Worm (Caenorhabditis elegans) whole organism, L2 larva: ENCODE results near the gene srh-204.

Source experiments
- C34F6.9 ChIP-seq: fragments of 150-350 bp; optimal IDR thresholded peaks from 2 replicates; lab custom pipeline; 2014; ENCODE audit warnings: missing biosample characterization, missing genetic modification characterization
- F13H6.1 ChIP-seq: sonication (generic microtip); optimal IDR thresholded peaks from 2 replicates; lab custom pipeline; 2016; ENCODE audit warnings: missing genetic modification characterization, missing compliant biosample characterization
- Y55F3AM.14 ChIP-seq: fragments of 200-800 bp; sonication (Bioruptor generic); optimal IDR thresholded peaks from 2 replicates; lab custom pipeline; 2018; ENCODE audit warnings: mild to moderate bottlenecking, missing genetic modification characterization, missing compliant biosample characterization
- ZK546.5 ChIP-seq: sonication (generic microtip); optimal IDR thresholded peaks from 2 replicates; lab custom pipeline; 2017; ENCODE audit warnings: missing biosample characterization, missing genetic modification characterization
- alr-1 ChIP-seq: fragments of 150-350 bp; optimal IDR thresholded peaks from 2 replicates; lab custom pipeline; 2014; ENCODE audit warnings: missing biosample characterization, missing genetic modification characterization
- aly-2 ChIP-seq: fragments of 150-350 bp; optimal IDR thresholded peaks from 2 replicates; lab custom pipeline; 2014; ENCODE audit warnings: missing biosample characterization, missing genetic modification characterization
- ama-1 ChIP-seq: fragments of 150-350 bp; optimal IDR thresholded peaks from 2 replicates; lab custom pipeline; 2018; ENCODE audit warnings: inconsistent platforms
- blmp-1 ChIP-seq: sonication (generic microtip); optimal IDR thresholded peaks from 2 replicates; lab custom pipeline; 2017; ENCODE audit warnings: missing genetic modification characterization, mild to moderate bottlenecking, missing compliant biosample characterization, antibody characterized with exemption, moderate library complexity; ENCODE audit not compliant: insufficient read depth
- ceh-16 ChIP-seq: fragments of 150-350 bp; optimal IDR thresholded peaks from 2 replicates; lab custom pipeline; 2014; ENCODE audit warnings: missing biosample characterization, missing genetic modification characterization
- ceh-82 ChIP-seq: fragments of 150-350 bp; optimal IDR thresholded peaks from 2 replicates; lab custom pipeline; 2014; ENCODE audit warnings: missing biosample characterization, missing genetic modification characterization
- crh-2 ChIP-seq: sonication (generic microtip); optimal IDR thresholded peaks from 2 replicates; lab custom pipeline; 2017; ENCODE audit warnings: missing biosample characterization, missing genetic modification characterization
- dmd-4 ChIP-seq: sonication (generic microtip); optimal IDR thresholded peaks from 2 replicates; lab custom pipeline; 2017; ENCODE audit warnings: missing biosample characterization, missing genetic modification characterization
- elt-3 ChIP-seq: sonication (generic microtip); optimal IDR thresholded peaks from 2 replicates; lab custom pipeline; 2017; ENCODE audit warnings: missing biosample characterization, missing genetic modification characterization
- fos-1 ChIP-seq: fragments of 150-350 bp; optimal IDR thresholded peaks from 2 replicates; lab custom pipeline; 2014; ENCODE audit warnings: missing biosample characterization, missing genetic modification characterization
- gmeb-1 ChIP-seq: fragments of 150-350 bp; optimal IDR thresholded peaks from 2 replicates; lab custom pipeline; 2014; ENCODE audit warnings: missing biosample characterization, missing genetic modification characterization
- lin-11 ChIP-seq: fragments of 150-350 bp; sonication (generic microtip); optimal IDR thresholded peaks from 2 replicates; lab custom pipeline; 2014; ENCODE audit warnings: missing biosample characterization, missing genetic modification characterization, inconsistent platforms, mixed read lengths
- lin-13 ChIP-seq: fragments of 150-350 bp; optimal IDR thresholded peaks from 2 replicates; lab custom pipeline; 2014; ENCODE audit warnings: missing biosample characterization, missing genetic modification reagents, missing genetic modification characterization
- lin-39 ChIP-seq: fragments of 150-350 bp; optimal IDR thresholded peaks from 2 replicates; lab custom pipeline; 2014; ENCODE audit warnings: missing biosample characterization, missing genetic modification reagents, missing genetic modification characterization
- lsy-2 ChIP-seq, 2 experiments: fragments of 150-350 bp in 1 of 2; sonication (generic microtip) in 1 of 2; optimal IDR thresholded peaks; 2 replicates each; lab custom pipeline; 2014 to 2017; ENCODE audit warnings: missing biosample characterization in 2 of 2, missing genetic modification characterization in 2 of 2
- mab-5 ChIP-seq: fragments of 150-350 bp; optimal IDR thresholded peaks from 2 replicates; lab custom pipeline; 2014; ENCODE audit warnings: missing biosample characterization, missing genetic modification characterization
- mbf-1 ChIP-seq: sonication (generic microtip); optimal IDR thresholded peaks from 2 replicates; lab custom pipeline; 2017; ENCODE audit warnings: missing biosample characterization, missing genetic modification characterization
- mdl-1 ChIP-seq, 2 experiments: fragments of 150-350 bp in 1 of 2; sonication (generic microtip) in 1 of 2; optimal IDR thresholded peaks; 2 replicates each; lab custom pipeline; 2017; ENCODE audit warnings: missing biosample characterization in 2 of 2, missing genetic modification characterization in 2 of 2
- nhr-10 ChIP-seq: sonication (generic microtip); optimal IDR thresholded peaks from 2 replicates; lab custom pipeline; 2017; ENCODE audit warnings: missing biosample characterization, missing genetic modification characterization
- nhr-11 ChIP-seq: fragments of 150-350 bp; optimal IDR thresholded peaks from 2 replicates; lab custom pipeline; 2014; ENCODE audit warnings: missing biosample characterization, missing genetic modification characterization
- nhr-129 ChIP-seq: fragments of 150-350 bp; optimal IDR thresholded peaks from 2 replicates; lab custom pipeline; 2014; ENCODE audit warnings: missing biosample characterization, missing genetic modification characterization
- nhr-23 ChIP-seq: fragments of 150-350 bp; optimal IDR thresholded peaks from 2 replicates; lab custom pipeline; 2014; ENCODE audit warnings: missing biosample characterization, missing genetic modification reagents, missing genetic modification characterization
- nhr-237 ChIP-seq: fragments of 150-350 bp; optimal IDR thresholded peaks from 2 replicates; lab custom pipeline; 2014; ENCODE audit warnings: missing biosample characterization, missing genetic modification characterization
- nhr-25 ChIP-seq: fragments of 150-350 bp; sonication (generic microtip); optimal IDR thresholded peaks from 3 replicates; lab custom pipeline; 2014; ENCODE audit warnings: missing biosample characterization, missing genetic modification characterization
- nhr-77 ChIP-seq: fragments of 150-350 bp; optimal IDR thresholded peaks from 2 replicates; lab custom pipeline; 2014; ENCODE audit warnings: missing biosample characterization, missing genetic modification characterization
- peb-1 ChIP-seq: fragments of 150-350 bp; optimal IDR thresholded peaks from 2 replicates; lab custom pipeline; 2014; ENCODE audit warnings: missing biosample characterization, missing genetic modification characterization
- sem-4 ChIP-seq: fragments of 150-350 bp; optimal IDR thresholded peaks from 2 replicates; lab custom pipeline; 2014; ENCODE audit warnings: missing biosample characterization, missing genetic modification reagents, missing genetic modification characterization
- skn-1 ChIP-seq: sonication (generic microtip); optimal IDR thresholded peaks from 2 replicates; lab custom pipeline; 2017; ENCODE audit warnings: missing biosample characterization, missing genetic modification characterization
- sma-9 ChIP-seq, 2 experiments: fragments of 150-350 bp in 1 of 2; sonication (generic microtip) in 1 of 2; optimal IDR thresholded peaks; 2 replicates each; lab custom pipeline; 2014 to 2016; ENCODE audit warnings: missing genetic modification characterization in 2 of 2, mild to moderate bottlenecking in 1 of 2, missing biosample characterization in 1 of 2, missing compliant biosample characterization in 1 of 2, missing genetic modification reagents in 1 of 2, moderate library complexity in 1 of 2
- unc-39 ChIP-seq: fragments of 150-350 bp; optimal IDR thresholded peaks from 2 replicates; lab custom pipeline; 2014; ENCODE audit warnings: missing biosample characterization, missing genetic modification characterization
- unc-55 ChIP-seq: fragments of 150-350 bp; sonication (generic microtip); optimal IDR thresholded peaks from 3 replicates; lab custom pipeline; 2014; ENCODE audit warnings: missing biosample characterization, missing genetic modification reagents, missing genetic modification characterization
- unc-62 ChIP-seq: fragments of 150-350 bp; optimal IDR thresholded peaks from 2 replicates; lab custom pipeline; 2014; ENCODE audit warnings: missing biosample characterization, missing genetic modification reagents, missing genetic modification characterization
- zag-1 ChIP-seq: fragments of 150-350 bp; optimal IDR thresholded peaks from 2 replicates; lab custom pipeline; 2014; ENCODE audit warnings: missing biosample characterization, missing genetic modification characterization
- ztf-1 ChIP-seq: fragments of 200-800 bp; sonication (Bioruptor generic); conservative IDR thresholded peaks from 2 replicates; pipeline ENCODE4 v1.3.6; 2022; ENCODE audit warnings: missing genetic modification characterization, missing compliant biosample characterization
- ztf-11 ChIP-seq: sonication (generic microtip); optimal IDR thresholded peaks from 2 replicates; lab custom pipeline; 2017; ENCODE audit warnings: missing biosample characterization, missing genetic modification characterization

The srh-204 gene

DNA sequence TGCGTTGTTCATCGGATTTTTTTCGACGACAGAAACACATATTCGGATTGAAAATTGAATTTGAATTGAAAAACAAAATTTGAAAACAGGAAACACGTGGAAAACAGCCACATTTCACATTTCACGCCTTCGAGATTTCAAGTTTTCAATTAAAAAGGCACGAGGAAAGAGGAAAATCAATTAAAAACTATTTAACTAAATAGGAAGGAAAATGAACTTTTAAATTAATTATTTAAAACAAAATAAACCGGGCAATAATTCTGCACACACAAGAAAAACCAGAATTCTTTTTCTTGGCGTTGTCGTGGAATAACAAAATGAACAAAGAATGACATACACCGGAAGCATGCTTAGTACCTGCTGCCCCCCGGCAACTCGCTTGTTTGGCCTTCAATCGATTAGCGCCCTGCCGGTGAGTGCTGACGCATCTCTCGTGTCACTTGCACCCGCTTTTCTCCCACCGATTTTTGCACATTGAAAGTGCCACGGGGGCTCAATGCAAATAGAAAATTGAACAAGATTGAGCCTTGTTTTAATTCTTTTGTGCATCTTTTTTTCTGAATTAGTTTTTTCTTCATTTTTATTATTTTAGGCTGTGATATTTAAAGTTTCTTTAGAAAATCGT, 45.5 kb downstream of the srh-204 start, which contains the start of gene Y45G5AM.9 (continued):
- TF ChIP-seq peb-1 (no peak), unc-39 (tag; lab: Kevin White, UChicago) (no peak), lin-39 (tag; lab: Kevin White, UChicago) (no peak), mdl-1 (tag; optimal IDR thresholded peaks at IDR 0.05; lab: Kevin White, UChicago) (peak in 1 of 2 experiments; percentile 32), blmp-1 (tag; lab: Kevin White, UChicago) (no peak), ceh-16 (tag; lab: Kevin White, UChicago) (no peak), ceh-82 (tag; lab: Kevin White, UChicago) (no peak), dmd-4 (tag; lab: Kevin White, UChicago) (no peak), lsy-2 (tag; optimal IDR thresholded peaks at IDR 0.05; lab: Kevin White, UChicago) (peak; percentile 68 to 87), unc-62 (GFP tag; lab: Kevin White, UChicago) (no peak), mbf-1 (tag; lab: Kevin White, UChicago) (no peak), nhr-25 (tag; lab: Kevin White, UChicago) (peak; percentile 84), nhr-10 (tag; lab: Kevin White, UChicago) (no peak), nhr-23 (tag; lab: Kevin White, UChicago) (no peak), unc-55 (GFP tag; lab: Kevin White, UChicago) (peak; percentile 89), sem-4 (tag; lab: Kevin White, UChicago) (peak; percentile 24), mab-5 (tag; lab: Kevin White, UChicago) (peak; percentile 68), alr-1 (tag; lab: Kevin White, UChicago) (no peak), nhr-237 (tag; lab: Kevin White, UChicago) (no peak)

DNA sequence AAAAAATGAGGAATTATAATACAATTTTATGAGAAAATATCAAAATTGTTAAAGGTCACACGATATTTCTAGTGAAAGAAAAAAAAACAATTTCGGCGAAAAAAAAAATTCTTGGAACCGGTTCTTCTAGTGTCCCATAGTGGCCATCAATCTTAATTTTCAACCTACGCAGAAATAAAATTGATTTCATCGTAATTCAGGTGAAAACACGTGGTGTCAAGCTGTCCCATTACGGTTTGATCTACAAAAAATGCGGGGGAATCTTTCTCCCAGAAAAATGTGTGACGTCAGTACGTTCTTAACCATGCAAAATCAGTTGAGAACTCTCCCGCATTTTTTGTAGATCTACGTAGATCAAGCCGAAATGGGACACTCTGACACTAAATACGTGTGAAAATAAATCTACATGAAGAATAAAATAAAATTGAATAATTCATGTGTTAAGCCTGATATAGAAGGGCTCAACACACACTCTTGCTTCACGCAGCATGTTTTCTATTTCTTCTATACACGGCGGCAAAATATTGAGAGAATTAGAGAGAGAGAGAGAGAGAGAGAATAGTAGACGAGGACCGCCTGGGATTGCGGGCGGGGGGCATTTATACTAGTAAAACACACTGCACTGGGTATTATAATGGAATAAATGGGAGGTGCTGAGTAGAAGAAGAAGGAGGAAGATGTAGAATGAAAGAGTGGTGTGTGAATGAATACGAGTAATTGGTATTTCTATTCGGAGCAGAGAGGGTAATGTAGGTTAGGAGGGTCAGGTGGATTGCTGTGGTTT, 47.3 kb downstream of the srh-204 start:
- TF ChIP-seq nhr-11 (tag; lab: Kevin White, UChicago) (no peak), ztf-11 (tag; lab: Kevin White, UChicago) (no peak), zag-1 (tag; lab: Kevin White, UChicago) (no peak), sma-9 (GFP tag; optimal IDR thresholded peaks at IDR 0.05; lab: Kevin White, UChicago) (no peak), sma-9 (tag; optimal IDR thresholded peaks at IDR 0.05; lab: Kevin White, UChicago) (no peak), unc-55 (GFP tag; lab: Kevin White, UChicago) (peak; percentile 17), C34F6.9 (tag; lab: Kevin White, UChicago) (no peak), elt-3 (tag; lab: Kevin White, UChicago) (no peak), nhr-23 (tag; lab: Kevin White, UChicago) (no peak), ztf-1 (no peak), blmp-1 (tag; lab: Kevin White, UChicago) (no peak), ZK546.5 (tag; lab: Kevin White, UChicago) (no peak), ama-1 (lab: Kevin White, UChicago) (no peak), lin-13 (no peak), F13H6.1 (no peak), crh-2 (tag; lab: Kevin White, UChicago) (no peak), lin-11 (tag; lab: Kevin White, UChicago) (no peak), Y55F3AM.14 (GFP tag; lab: Kevin White, UChicago) (no peak), fos-1 (tag; lab: Kevin White, UChicago) (no peak), peb-1 (no peak), nhr-25 (tag; lab: Kevin White, UChicago) (peak; percentile 5), gmeb-1 (tag; lab: Kevin White, UChicago) (peak; percentile 6), unc-62 (GFP tag; lab: Kevin White, UChicago) (no peak), nhr-10 (tag; lab: Kevin White, UChicago) (no peak), aly-2 (tag; lab: Kevin White, UChicago) (no peak), nhr-129 (tag; lab: Kevin White, UChicago) (peak; percentile 19), lsy-2 (tag; optimal IDR thresholded peaks at IDR 0.05; lab: Kevin White, UChicago) (no peak), nhr-77 (tag; lab: Kevin White, UChicago) (no peak), lin-39 (tag; lab: Kevin White, UChicago) (no peak), skn-1 (tag; lab: Kevin White, UChicago) (no peak)
